Worm (Caenorhabditis elegans) whole organism, late embryonic: ENCODE results near the gene kvs-3.

Experiments
- C08G9.2 ChIP-seq: sonication (generic microtip); optimal IDR thresholded peaks from 2 replicates; lab custom pipeline; 2016; ENCODE audit warnings: mild to moderate bottlenecking, missing genetic modification characterization, moderate library complexity, missing compliant biosample characterization
- C38D4.7 ChIP-seq: fragments of 200-800 bp; sonication (Bioruptor generic); optimal IDR thresholded peaks from 2 replicates; lab custom pipeline; 2018; ENCODE audit warnings: mild to moderate bottlenecking, missing genetic modification characterization, moderate library complexity, missing compliant biosample characterization
- K09A11.1 ChIP-seq: sonication (generic microtip); optimal IDR thresholded peaks from 2 replicates; lab custom pipeline; 2017; ENCODE audit warnings: antibody characterized with exemption, mild to moderate bottlenecking, missing genetic modification characterization, missing compliant biosample characterization; ENCODE audit not compliant: insufficient read depth
- ahr-1 ChIP-seq: sonication (generic microtip); optimal IDR thresholded peaks from 2 replicates; lab custom pipeline; 2016; ENCODE audit warnings: missing genetic modification characterization, missing compliant biosample characterization
- ama-1 ChIP-seq: fragments of 150-350 bp; optimal IDR thresholded peaks from 2 replicates; lab custom pipeline; 2014
- ceh-14 ChIP-seq: sonication (generic microtip); optimal IDR thresholded peaks from 2 replicates; lab custom pipeline; 2016; ENCODE audit warnings: missing genotype, missing genetic modification characterization, missing compliant biosample characterization
- ceh-18 ChIP-seq: sonication (generic microtip); optimal IDR thresholded peaks from 2 replicates; lab custom pipeline; 2016; ENCODE audit warnings: missing genetic modification characterization, missing compliant biosample characterization
- ceh-19 ChIP-seq: fragments of 200-800 bp; sonication (Bioruptor generic); optimal IDR thresholded peaks from 2 replicates; lab custom pipeline; 2018; ENCODE audit warnings: mild to moderate bottlenecking, missing genetic modification characterization, missing compliant biosample characterization
- ceh-2 ChIP-seq: sonication (generic microtip); optimal IDR thresholded peaks from 2 replicates; lab custom pipeline; 2016; ENCODE audit warnings: missing genotype, missing genetic modification characterization, missing compliant biosample characterization
- ceh-24 ChIP-seq: sonication (generic microtip); optimal IDR thresholded peaks from 2 replicates; lab custom pipeline; 2016; ENCODE audit warnings: mild to moderate bottlenecking, missing genetic modification characterization, missing compliant biosample characterization
- ceh-30 ChIP-seq: fragments of 150-350 bp; optimal IDR thresholded peaks from 2 replicates; lab custom pipeline; 2014; ENCODE audit warnings: missing biosample characterization, missing genetic modification characterization
- ceh-31 ChIP-seq: sonication (generic microtip); optimal IDR thresholded peaks from 2 replicates; lab custom pipeline; 2016; ENCODE audit warnings: missing genetic modification characterization, missing compliant biosample characterization
- ceh-34 ChIP-seq: sonication (generic microtip); optimal IDR thresholded peaks from 2 replicates; lab custom pipeline; 2016; ENCODE audit warnings: mild to moderate bottlenecking, missing genetic modification characterization, missing compliant biosample characterization
- ceh-48 ChIP-seq: sonication (generic microtip); optimal IDR thresholded peaks from 2 replicates; lab custom pipeline; 2016; ENCODE audit warnings: missing genetic modification characterization, inconsistent platforms, missing compliant biosample characterization
- ceh-6 ChIP-seq: fragments of 200-800 bp; sonication (Bioruptor generic); optimal IDR thresholded peaks from 2 replicates; lab custom pipeline; 2018; ENCODE audit warnings: mild to moderate bottlenecking, missing genetic modification characterization, missing compliant biosample characterization
- che-1 ChIP-seq: sonication (generic microtip); optimal IDR thresholded peaks from 2 replicates; lab custom pipeline; 2016; ENCODE audit warnings: mild to moderate bottlenecking, missing genetic modification characterization, missing compliant biosample characterization
- dmd-4 ChIP-seq: sonication (generic microtip); optimal IDR thresholded peaks from 2 replicates; lab custom pipeline; 2016; ENCODE audit warnings: borderline replicate concordance, missing genetic modification characterization, missing compliant biosample characterization
- elt-2 ChIP-seq: sonication (generic microtip); optimal IDR thresholded peaks from 2 replicates; lab custom pipeline; 2016; ENCODE audit warnings: missing genetic modification reagents, missing genetic modification characterization, missing compliant biosample characterization
- elt-4 ChIP-seq: sonication (generic microtip); optimal IDR thresholded peaks from 2 replicates; lab custom pipeline; 2016; ENCODE audit warnings: missing genetic modification characterization, missing compliant biosample characterization
- eyg-1 ChIP-seq: sonication (generic microtip); optimal IDR thresholded peaks from 2 replicates; lab custom pipeline; 2016; ENCODE audit warnings: missing genotype, missing genetic modification characterization, missing compliant biosample characterization
- fax-1 ChIP-seq: sonication (generic microtip); optimal IDR thresholded peaks from 2 replicates; lab custom pipeline; 2016; ENCODE audit warnings: missing genotype, missing genetic modification characterization, missing compliant biosample characterization
- fkh-10 ChIP-seq: fragments of 150-350 bp; optimal IDR thresholded peaks from 2 replicates; lab custom pipeline; 2014; ENCODE audit warnings: missing biosample characterization, missing genetic modification reagents, missing genetic modification characterization
- fkh-6 ChIP-seq: sonication (generic microtip); optimal IDR thresholded peaks from 2 replicates; lab custom pipeline; 2016; ENCODE audit warnings: missing genetic modification characterization, missing compliant biosample characterization
- gmeb-2 ChIP-seq: sonication (generic microtip); optimal IDR thresholded peaks from 2 replicates; lab custom pipeline; 2016; ENCODE audit warnings: missing genetic modification characterization, inconsistent platforms, missing compliant biosample characterization
- hlh-15 ChIP-seq: sonication (generic microtip); optimal IDR thresholded peaks from 2 replicates; lab custom pipeline; 2016; ENCODE audit warnings: missing genetic modification characterization, missing compliant biosample characterization
- hlh-8 ChIP-seq: sonication (generic microtip); optimal IDR thresholded peaks from 2 replicates; lab custom pipeline; 2016; ENCODE audit warnings: missing genotype, missing genetic modification characterization, missing compliant biosample characterization
- lin-11 ChIP-seq: fragments of 200-800 bp; sonication (Bioruptor generic); optimal IDR thresholded peaks from 2 replicates; lab custom pipeline; 2018; ENCODE audit warnings: mild to moderate bottlenecking, missing genetic modification characterization, missing compliant biosample characterization
- madf-2 ChIP-seq: sonication (generic microtip); optimal IDR thresholded peaks from 2 replicates; lab custom pipeline; 2017; ENCODE audit warnings: missing genetic modification characterization, missing compliant biosample characterization
- nfya-1 ChIP-seq: sonication (generic microtip); optimal IDR thresholded peaks from 2 replicates; lab custom pipeline; 2017; ENCODE audit warnings: missing genetic modification characterization, mild to moderate bottlenecking, missing compliant biosample characterization, antibody characterized with exemption, moderate library complexity
- nhr-11 ChIP-seq: fragments of 150-350 bp; optimal IDR thresholded peaks from 2 replicates; lab custom pipeline; 2014; ENCODE audit warnings: missing biosample characterization, missing genetic modification characterization
- npax-4 ChIP-seq: sonication (generic microtip); optimal IDR thresholded peaks from 2 replicates; lab custom pipeline; 2016; ENCODE audit warnings: missing genetic modification characterization, missing compliant biosample characterization
- odd-2 ChIP-seq: sonication (generic microtip); optimal IDR thresholded peaks from 2 replicates; lab custom pipeline; 2017; ENCODE audit warnings: antibody characterized with exemption, mild to moderate bottlenecking, missing genetic modification characterization, missing compliant biosample characterization
- pag-3 ChIP-seq: sonication (generic microtip); optimal IDR thresholded peaks from 2 replicates; lab custom pipeline; 2016; ENCODE audit warnings: missing compliant biosample characterization, missing genetic modification characterization, borderline replicate concordance
- pat-9 ChIP-seq: fragments of 200-800 bp; sonication (Bioruptor generic); optimal IDR thresholded peaks from 2 replicates; lab custom pipeline; 2018; ENCODE audit warnings: mild to moderate bottlenecking, missing genetic modification characterization, moderate library complexity, missing compliant biosample characterization
- pax-1 ChIP-seq: fragments of 150-350 bp; optimal IDR thresholded peaks from 2 replicates; lab custom pipeline; 2014; ENCODE audit warnings: missing biosample characterization, missing genetic modification characterization
- pha-2 ChIP-seq: sonication (generic microtip); optimal IDR thresholded peaks from 2 replicates; lab custom pipeline; 2017; ENCODE audit warnings: mild to moderate bottlenecking, missing genetic modification characterization, missing compliant biosample characterization
- pqm-1 ChIP-seq: sonication (generic microtip); optimal IDR thresholded peaks from 2 replicates; lab custom pipeline; 2016; ENCODE audit warnings: missing genetic modification characterization, missing compliant biosample characterization
- pros-1 ChIP-seq: fragments of 150-350 bp; optimal IDR thresholded peaks from 2 replicates; lab custom pipeline; 2014; ENCODE audit warnings: missing biosample characterization, missing genetic modification reagents, missing genetic modification characterization
- ref-2 ChIP-seq: sonication (generic microtip); optimal IDR thresholded peaks from 2 replicates; lab custom pipeline; 2016; ENCODE audit warnings: missing genetic modification characterization, missing compliant biosample characterization
- rnt-1 ChIP-seq: sonication (generic microtip); optimal IDR thresholded peaks from 2 replicates; lab custom pipeline; 2016; ENCODE audit warnings: missing genetic modification characterization, missing compliant biosample characterization
- sdc-2 ChIP-seq: sonication (generic microtip); optimal IDR thresholded peaks from 2 replicates; lab custom pipeline; 2016; ENCODE audit warnings: missing genotype, missing genetic modification characterization, missing compliant biosample characterization
- sox-4 ChIP-seq: sonication (generic microtip); optimal IDR thresholded peaks from 2 replicates; lab custom pipeline; 2017; ENCODE audit warnings: mild to moderate bottlenecking, missing genetic modification characterization, inconsistent platforms, missing compliant biosample characterization
- tbx-2 ChIP-seq: sonication (generic microtip); optimal IDR thresholded peaks from 2 replicates; lab custom pipeline; 2016; ENCODE audit warnings: missing genetic modification characterization, missing compliant biosample characterization
- tbx-7 ChIP-seq: sonication (generic microtip); optimal IDR thresholded peaks from 2 replicates; lab custom pipeline; 2016; ENCODE audit warnings: missing genotype, missing genetic modification characterization, missing compliant biosample characterization
- ttx-3 ChIP-seq: sonication (generic microtip); optimal IDR thresholded peaks from 2 replicates; lab custom pipeline; 2016; ENCODE audit warnings: missing genetic modification reagents, missing genetic modification characterization, missing compliant biosample characterization
- unc-3 ChIP-seq, 2 experiments: fragments of 200-800 bp in 1 of 2; sonication (Bioruptor generic) in 1 of 2; sonication (generic microtip) in 1 of 2; conservative IDR thresholded peaks in 1 of 2; optimal IDR thresholded peaks in 1 of 2; 2 replicates each; pipeline versions ENCODE4 v1.3.6 to Lab custom; 2016 to 2022; ENCODE audit warnings: missing compliant biosample characterization in 2 of 2, missing genetic modification characterization in 2 of 2, missing genetic modification reagents in 1 of 2
- unc-42 ChIP-seq: sonication (generic microtip); optimal IDR thresholded peaks from 2 replicates; lab custom pipeline; 2016; ENCODE audit warnings: missing genotype, missing genetic modification characterization, missing compliant biosample characterization
- unc-86 ChIP-seq: sonication (generic microtip); optimal IDR thresholded peaks from 2 replicates; lab custom pipeline; 2016; ENCODE audit warnings: missing genetic modification characterization, missing compliant biosample characterization
- zip-5 ChIP-seq: sonication (generic microtip); optimal IDR thresholded peaks from 2 replicates; lab custom pipeline; 2016; ENCODE audit warnings: missing genetic modification characterization, missing compliant biosample characterization
- ztf-16 ChIP-seq: sonication (generic microtip); optimal IDR thresholded peaks from 2 replicates; lab custom pipeline; 2017; ENCODE audit warnings: missing genetic modification characterization, missing compliant biosample characterization

kvs-3 gene

ce11 chrV:9343629-9344624 is 25.8 kb downstream of the kvs-3 start, which contains the start of gene tos-1:
TSS of gene tos-1 (minus strand) at chrV:9344203.
- peak; percentile 99 for TF ChIP-seq rnt-1 (tag; lab: Kevin White, UChicago)
- TF ChIP-seq K09A11.1 (tag; lab: Kevin White, UChicago) = peak; percentile 90
- peak; percentile 90 for TF ChIP-seq pat-9 (tag; lab: Kevin White, UChicago)
- TF ChIP-seq odd-2 = no peak
- TF ChIP-seq madf-2 (tag; lab: Kevin White, UChicago) = peak; percentile 91
- peak; percentile 93 for TF ChIP-seq hlh-8 (tag; lab: Kevin White, UChicago)
- TF ChIP-seq ahr-1 (tag; lab: Kevin White, UChicago) = no peak
- TF ChIP-seq ztf-16 (tag; lab: Kevin White, UChicago) = peak; percentile 93
- peak; percentile 59 for TF ChIP-seq C38D4.7 (GFP tag; lab: Kevin White, UChicago)
- peak; percentile 94 for TF ChIP-seq ceh-48 (tag; lab: Kevin White, UChicago)
- peak; percentile 63 for TF ChIP-seq C08G9.2 (tag; lab: Kevin White, UChicago)
- peak; percentile 98 for TF ChIP-seq pqm-1
- TF ChIP-seq ama-1 (lab: Kevin White, UChicago) = peak; percentile 99
- TF ChIP-seq lin-11 (tag; lab: Kevin White, UChicago) = peak; percentile 57
- TF ChIP-seq tbx-2 (tag; lab: Kevin White, UChicago) = peak; percentile 99
- peak; percentile 100 for TF ChIP-seq ceh-18 (tag; lab: Kevin White, UChicago)
- TF ChIP-seq pros-1 (tag; lab: Kevin White, UChicago) = peak; percentile 82
- TF ChIP-seq ceh-24 (tag; lab: Kevin White, UChicago) = peak; percentile 60
- peak; percentile 71 for TF ChIP-seq che-1 (tag; lab: Kevin White, UChicago)
- no peak for TF ChIP-seq npax-4 (tag; lab: Kevin White, UChicago)
- TF ChIP-seq unc-42 (tag; lab: Kevin White, UChicago) = peak; percentile 97
- TF ChIP-seq ceh-34 (tag; lab: Kevin White, UChicago) = peak; percentile 100
- TF ChIP-seq hlh-15 = no peak
- peak; percentile 88 for TF ChIP-seq pag-3 (tag; lab: Kevin White, UChicago)
- peak; percentile 95 for TF ChIP-seq unc-86 (tag; lab: Kevin White, UChicago)
- TF ChIP-seq fkh-6 (tag; lab: Kevin White, UChicago) = peak; percentile 77
- TF ChIP-seq ceh-19 = peak; percentile 87
- TF ChIP-seq elt-2 = peak; percentile 97
- TF ChIP-seq dmd-4 (tag; lab: Kevin White, UChicago) = peak; percentile 68
- TF ChIP-seq fkh-10 = peak; percentile 67
- TF ChIP-seq ceh-14 (tag; lab: Kevin White, UChicago) = peak; percentile 97
- peak; percentile 57 for TF ChIP-seq tbx-7
- peak; percentile 83 for TF ChIP-seq sdc-2 (tag; lab: Kevin White, UChicago)
- peak; percentile 84 for TF ChIP-seq pax-1 (tag; lab: Kevin White, UChicago)
- TF ChIP-seq zip-5 (tag; lab: Kevin White, UChicago) = peak; percentile 12
- peak; percentile 97 for TF ChIP-seq ceh-31 (tag; lab: Kevin White, UChicago)
- TF ChIP-seq fax-1 (tag; lab: Kevin White, UChicago) = peak; percentile 66
- peak; percentile 75 for TF ChIP-seq eyg-1 (tag; lab: Kevin White, UChicago)
- peak; percentile 76 for TF ChIP-seq sox-4 (tag; lab: Kevin White, UChicago)
- TF ChIP-seq unc-3 (GFP tag; conservative IDR thresholded peaks at IDR 0.05; lab: Robert Waterston, UW) = no peak; the same call in 1 of the 2 replicates
- peak; percentile 96 for TF ChIP-seq unc-3 (tag; optimal IDR thresholded peaks at IDR 0.05; lab: Kevin White, UChicago)
- TF ChIP-seq pha-2 (tag; lab: Kevin White, UChicago) = peak; percentile 85
- no peak for TF ChIP-seq nhr-11 (tag; lab: Kevin White, UChicago)
- TF ChIP-seq ttx-3 (tag; lab: Kevin White, UChicago) = peak; percentile 75
- TF ChIP-seq ceh-2 (tag; lab: Kevin White, UChicago) = peak; percentile 71
- peak; percentile 77 for TF ChIP-seq elt-4 (tag; lab: Kevin White, UChicago)
- TF ChIP-seq ceh-6 (GFP tag; lab: Kevin White, UChicago) = peak; percentile 21
- no peak for TF ChIP-seq ceh-30
- TF ChIP-seq nfya-1 (tag; lab: Kevin White, UChicago) = peak; percentile 93
- peak; percentile 56 for TF ChIP-seq gmeb-2
- peak; percentile 100 for TF ChIP-seq ref-2 (tag; lab: Kevin White, UChicago)
